Worm (Caenorhabditis elegans): ENCODE results near the gene T05C1.5.

DNA sequence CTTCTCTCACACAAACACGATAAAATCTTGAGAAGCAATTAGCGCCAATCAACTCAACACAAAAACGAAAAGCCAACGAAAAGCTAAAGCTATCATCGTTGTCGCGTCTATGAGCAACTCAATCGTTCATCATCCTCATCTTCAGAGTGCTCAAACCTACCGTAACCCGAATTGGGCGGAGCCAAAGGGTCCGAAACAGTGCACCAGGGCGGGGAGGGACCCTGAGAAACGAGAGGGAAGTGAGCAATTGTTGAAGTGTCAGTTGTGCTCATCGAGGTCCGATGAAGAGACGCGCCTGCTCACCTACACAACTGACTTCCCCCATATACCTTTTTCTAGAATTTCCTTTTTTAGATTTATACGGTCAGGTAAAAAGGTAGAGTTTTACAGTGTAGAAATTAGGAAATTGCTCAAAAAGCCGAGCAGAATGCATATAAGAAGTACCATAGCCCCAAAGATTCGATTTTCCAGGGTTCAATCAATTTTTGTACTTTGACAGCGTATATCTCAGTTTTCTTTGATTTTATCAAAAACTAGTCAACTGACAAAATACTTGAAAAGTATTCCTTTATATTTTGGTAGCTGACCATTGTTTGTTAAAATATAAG is 27.8 kb upstream of the T05C1.5 start, which contains the start of gene hlh-1:
- TF ChIP-seq elt-2 (tag; optimal IDR thresholded peaks at IDR 0.05) (no peak), unc-55 (GFP tag; optimal IDR thresholded peaks at IDR 0.05) (peak; percentile 95), ttx-3 (tag; optimal IDR thresholded peaks at IDR 0.05) (no peak), dmd-4 (tag; optimal IDR thresholded peaks at IDR 0.05; ENCODE audit: borderline replicate concordance) (no peak), dve-1 (tag; optimal IDR thresholded peaks at IDR 0.05) (no peak), C38D4.7 (GFP tag; optimal IDR thresholded peaks at IDR 0.05) (no peak), pha-4 (tag; optimal IDR thresholded peaks at IDR 0.05) (no peak), ahr-1 (tag; optimal IDR thresholded peaks at IDR 0.05) (no peak), sox-4 (tag; optimal IDR thresholded peaks at IDR 0.05) (no peak), sox-2 (GFP tag; IDR thresholded peaks at IDR 0.05) (no peak), fkh-10 (GFP tag; optimal IDR thresholded peaks at IDR 0.05) (no peak), nfya-1 (tag; optimal IDR thresholded peaks at IDR 0.05) (peak; percentile 73), ceh-9 (tag; optimal IDR thresholded peaks at IDR 0.05) (no peak), pqm-1 (tag; optimal IDR thresholded peaks at IDR 0.05) (no peak)

Measured in whole organism, late embryonic.